Worm (Caenorhabditis elegans) whole organism, L2 larva: ENCODE results near the gene R13A1.1.

Source experiments
- C34F6.9 ChIP-seq: fragments of 150-350 bp; optimal IDR thresholded peaks from 2 replicates; lab custom pipeline; 2014; ENCODE audit warnings: missing biosample characterization, missing genetic modification characterization
- Y55F3AM.14 ChIP-seq: fragments of 200-800 bp; sonication (Bioruptor generic); optimal IDR thresholded peaks from 2 replicates; lab custom pipeline; 2018; ENCODE audit warnings: mild to moderate bottlenecking, missing genetic modification characterization, missing compliant biosample characterization
- alr-1 ChIP-seq: fragments of 150-350 bp; optimal IDR thresholded peaks from 2 replicates; lab custom pipeline; 2014; ENCODE audit warnings: missing biosample characterization, missing genetic modification characterization
- aly-2 ChIP-seq: fragments of 150-350 bp; optimal IDR thresholded peaks from 2 replicates; lab custom pipeline; 2014; ENCODE audit warnings: missing biosample characterization, missing genetic modification characterization
- ceh-16 ChIP-seq: fragments of 150-350 bp; optimal IDR thresholded peaks from 2 replicates; lab custom pipeline; 2014; ENCODE audit warnings: missing biosample characterization, missing genetic modification characterization
- ceh-82 ChIP-seq: fragments of 150-350 bp; optimal IDR thresholded peaks from 2 replicates; lab custom pipeline; 2014; ENCODE audit warnings: missing biosample characterization, missing genetic modification characterization
- gmeb-1 ChIP-seq: fragments of 150-350 bp; optimal IDR thresholded peaks from 2 replicates; lab custom pipeline; 2014; ENCODE audit warnings: missing biosample characterization, missing genetic modification characterization
- lin-13 ChIP-seq: fragments of 150-350 bp; optimal IDR thresholded peaks from 2 replicates; lab custom pipeline; 2014; ENCODE audit warnings: missing biosample characterization, missing genetic modification reagents, missing genetic modification characterization
- lsy-2 ChIP-seq, 2 experiments: fragments of 150-350 bp in 1 of 2; sonication (generic microtip) in 1 of 2; optimal IDR thresholded peaks; 2 replicates each; lab custom pipeline; 2014 to 2017; ENCODE audit warnings: missing biosample characterization in 2 of 2, missing genetic modification characterization in 2 of 2
- sma-9 ChIP-seq, 2 experiments: fragments of 150-350 bp in 1 of 2; sonication (generic microtip) in 1 of 2; optimal IDR thresholded peaks; 2 replicates each; lab custom pipeline; 2014 to 2016; ENCODE audit warnings: missing genetic modification characterization in 2 of 2, mild to moderate bottlenecking in 1 of 2, missing biosample characterization in 1 of 2, missing compliant biosample characterization in 1 of 2, missing genetic modification reagents in 1 of 2, moderate library complexity in 1 of 2
- unc-62 ChIP-seq: fragments of 150-350 bp; optimal IDR thresholded peaks from 2 replicates; lab custom pipeline; 2014; ENCODE audit warnings: missing biosample characterization, missing genetic modification reagents, missing genetic modification characterization
- ztf-1 ChIP-seq: fragments of 200-800 bp; sonication (Bioruptor generic); conservative IDR thresholded peaks from 2 replicates; pipeline ENCODE4 v1.3.6; 2022; ENCODE audit warnings: missing genetic modification characterization, missing compliant biosample characterization

DNA sequence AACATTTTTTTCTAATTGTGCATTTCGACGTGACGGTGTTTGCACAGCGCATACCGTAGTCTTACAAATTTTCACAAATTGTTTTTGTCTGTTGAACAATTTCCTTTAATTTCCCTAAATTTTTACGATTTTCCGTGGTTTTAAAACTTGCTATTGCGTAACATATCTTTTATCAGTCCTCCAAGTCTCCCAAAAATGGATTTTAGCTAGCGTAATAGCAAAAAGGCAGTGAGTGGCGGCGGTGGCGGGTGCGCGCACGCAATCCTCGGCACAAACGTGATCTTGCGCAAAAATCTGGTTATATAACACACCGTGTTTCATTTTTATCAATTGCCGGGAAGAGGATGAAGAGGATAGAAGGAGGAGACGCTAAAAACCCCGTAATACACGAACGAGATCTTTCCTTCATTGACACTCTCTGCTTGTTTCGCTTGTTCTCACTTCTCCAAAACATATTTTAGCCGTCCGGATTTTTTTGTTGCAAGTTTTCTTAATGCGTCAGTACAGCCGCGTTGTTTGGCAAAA lies 16.5 kb downstream of the R13A1.1 start:
- no peak for TF ChIP-seq ceh-16 (tag; lab: Kevin White, UChicago)
- TF ChIP-seq Y55F3AM.14 (GFP tag; lab: Kevin White, UChicago): no peak
- no peak for TF ChIP-seq lin-13 (GFP tag; lab: Kevin White, UChicago)
- TF ChIP-seq ceh-82: no peak
- no peak for TF ChIP-seq sma-9 (GFP tag; optimal IDR thresholded peaks at IDR 0.05; lab: Kevin White, UChicago)
- no peak for TF ChIP-seq sma-9 (tag; optimal IDR thresholded peaks at IDR 0.05; lab: Kevin White, UChicago)
- no peak for TF ChIP-seq alr-1 (tag; lab: Kevin White, UChicago)
- TF ChIP-seq unc-62 (GFP tag; lab: Kevin White, UChicago): no peak
- no peak for TF ChIP-seq ztf-1 (GFP tag; lab: Robert Waterston, UW)
- no peak for TF ChIP-seq gmeb-1
- peak in 1 of 2 experiments; percentile 15 for TF ChIP-seq lsy-2 (tag; optimal IDR thresholded peaks at IDR 0.05; lab: Kevin White, UChicago)
- TF ChIP-seq aly-2: no peak
- TF ChIP-seq C34F6.9 (tag; lab: Kevin White, UChicago): no peak
